Worm (Caenorhabditis elegans): ENCODE data around the gene sru-13.

DNA sequence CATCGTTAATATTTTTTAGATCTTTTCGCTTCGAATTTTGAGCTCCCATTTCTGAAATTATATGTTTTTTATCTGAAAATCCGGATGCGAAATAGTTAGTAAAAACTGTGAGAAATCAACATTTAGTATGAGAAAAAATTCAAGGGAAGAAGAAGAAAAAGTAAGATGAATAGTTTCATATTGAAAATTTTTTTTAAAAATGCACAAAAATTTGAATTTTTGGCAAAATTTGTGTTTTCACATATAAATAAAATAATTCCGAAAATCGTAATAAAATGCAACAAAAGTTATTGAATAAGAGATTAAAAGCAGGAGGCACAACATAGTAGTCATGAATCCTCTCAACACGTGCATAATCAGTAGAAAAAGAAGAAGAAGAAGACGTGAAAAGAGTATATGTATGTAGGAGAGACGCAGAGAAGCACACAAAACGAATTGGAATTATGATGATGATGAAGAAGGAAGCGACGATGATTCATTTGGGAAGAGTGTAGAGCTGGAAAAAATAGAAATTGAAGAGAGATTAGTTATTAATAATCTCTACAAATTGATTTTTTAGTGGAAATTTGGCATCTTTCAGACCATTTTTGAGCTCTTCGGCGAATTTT, 43.6 kb upstream of the sru-13 start, which contains the start of gene eak-7:
- TF ChIP-seq sea-1 (GFP tag; conservative IDR thresholded peaks at IDR 0.05) (no peak), ceh-36 (tag; optimal IDR thresholded peaks at IDR 0.05) (no peak), tbx-37 (GFP tag; conservative IDR thresholded peaks at IDR 0.05) (no peak), pes-1 (GFP tag; IDR thresholded peaks at IDR 0.05) (no peak)
